Worm (Caenorhabditis elegans) whole organism, midembryonic: Measurements from ENCODE around the gene ddr-2.

Experiments used
- flt-1 ChIP-seq: fragments of 200-800 bp; sonication (Bioruptor generic); IDR thresholded peaks from 2 replicates; pipeline ENCODE4 v1.3.6; 2022; ENCODE audit warnings: missing genetic modification characterization, missing compliant biosample characterization
- tab-1 ChIP-seq: fragments of 200-800 bp; sonication (Bioruptor generic); IDR thresholded peaks from 2 replicates; pipeline ENCODE4 v1.3.6; 2022; ENCODE audit warnings: missing genetic modification characterization, missing compliant biosample characterization

ce11 chrX:3283189-3283588 is 31.9 kb upstream of the ddr-2 start:
- TF ChIP-seq tab-1 (GFP tag; lab: Robert Waterston, UW) = no peak
- no peak for TF ChIP-seq flt-1
